Fruit fly (Drosophila melanogaster) whole organism, embryonic: ENCODE data around the gene obe.
A peak's percentile ranks its signal among the peaks of the same experiment; 100 is the strongest.

ENCODE experiments used
- B-H2 ChIP-seq: fragments of 200-800 bp; sonication (Bioruptor generic); optimal IDR thresholded peaks from 2 replicates; lab custom pipeline; 2018; ENCODE audit warnings: missing biosample characterization, mild to moderate bottlenecking, missing genetic modification characterization
- Bdp1 ChIP-seq: fragments of 200-800 bp; sonication (Bioruptor generic); optimal IDR thresholded peaks from 3 replicates; lab custom pipeline; 2016; ENCODE audit warnings: missing biosample characterization, missing genetic modification characterization
- CG10565 ChIP-seq: fragments of 200-800 bp; sonication (Bioruptor generic); optimal IDR thresholded peaks from 3 replicates; lab custom pipeline; 2016; ENCODE audit warnings: missing biosample characterization, mild to moderate bottlenecking, missing genetic modification characterization
- CG11398 ChIP-seq: fragments of 200-800 bp; sonication (Bioruptor generic); optimal IDR thresholded peaks from 2 replicates; lab custom pipeline; 2016; ENCODE audit warnings: missing biosample characterization, missing genetic modification characterization
- CG11504 ChIP-seq: fragments of 200-800 bp; sonication (Bioruptor generic); optimal IDR thresholded peaks from 3 replicates; lab custom pipeline; 2019; ENCODE audit warnings: missing biosample characterization, mild to moderate bottlenecking, missing genetic modification characterization, moderate library complexity
- CG12391 ChIP-seq: fragments of 200-800 bp; sonication (Bioruptor generic); optimal IDR thresholded peaks from 3 replicates; lab custom pipeline; 2018; ENCODE audit warnings: missing biosample characterization, mild to moderate bottlenecking, missing genetic modification characterization, moderate library complexity
- CG14050 ChIP-seq: fragments of 200-800 bp; sonication (Bioruptor generic); IDR thresholded peaks from 3 replicates; pipeline ENCODE4 v1.3.6; 2022; ENCODE audit warnings: missing biosample characterization, missing genetic modification characterization
- CG14965 ChIP-seq: fragments of 200-800 bp; sonication (Bioruptor generic); optimal IDR thresholded peaks from 2 replicates; lab custom pipeline; 2016; ENCODE audit warnings: missing biosample characterization, missing genetic modification characterization, borderline replicate concordance
- CG1603 ChIP-seq: fragments of 200-800 bp; sonication (Bioruptor generic); optimal IDR thresholded peaks from 2 replicates; lab custom pipeline; 2019; ENCODE audit warnings: missing biosample characterization, mild to moderate bottlenecking, missing genetic modification characterization, moderate library complexity
- CG18619 ChIP-seq: fragments of 200-800 bp; sonication (Bioruptor generic); optimal IDR thresholded peaks from 3 replicates; lab custom pipeline; 2017; ENCODE audit warnings: missing biosample characterization, mild to moderate bottlenecking, missing genetic modification characterization
- CG2120 ChIP-seq: fragments of 200-800 bp; sonication (Bioruptor generic); optimal IDR thresholded peaks from 3 replicates; lab custom pipeline; 2016; ENCODE audit warnings: missing biosample characterization, missing genetic modification characterization
- CG31224 ChIP-seq: fragments of 200-800 bp; sonication (Bioruptor generic); IDR thresholded peaks from 2 replicates; pipeline ENCODE4 v1.3.6; 2022; ENCODE audit warnings: missing biosample characterization, missing genetic modification characterization
- CG32772 ChIP-seq: fragments of 200-800 bp; sonication (Bioruptor generic); IDR thresholded peaks from 2 replicates; pipeline ENCODE4 v1.3.6; 2022; ENCODE audit warnings: missing biosample characterization, missing genetic modification characterization
- CG33213 ChIP-seq: fragments of 200-800 bp; sonication (Bioruptor generic); optimal IDR thresholded peaks from 3 replicates; lab custom pipeline; 2016; ENCODE audit warnings: missing biosample characterization, missing genetic modification characterization
- CG34422 ChIP-seq: fragments of 200-800 bp; sonication (Bioruptor generic); IDR thresholded peaks from 3 replicates; pipeline ENCODE4 v1.3.6; 2022; ENCODE audit warnings: missing biosample characterization, missing genetic modification characterization
- CG3995 ChIP-seq: fragments of 200-800 bp; sonication (Bioruptor generic); optimal IDR thresholded peaks from 3 replicates; lab custom pipeline; 2016; ENCODE audit warnings: missing biosample characterization, missing genetic modification characterization
- CG42726 ChIP-seq: fragments of 200-800 bp; sonication (Bioruptor generic); IDR thresholded peaks from 2 replicates; pipeline ENCODE4 v1.3.6; 2022; ENCODE audit warnings: missing biosample characterization, missing genetic modification characterization; ENCODE audit not compliant: partially characterized antibody
- CG4707 ChIP-seq: fragments of 200-800 bp; sonication (Bioruptor generic); optimal IDR thresholded peaks from 2 replicates; lab custom pipeline; 2018; ENCODE audit warnings: missing biosample characterization, mild to moderate bottlenecking, missing genetic modification characterization, moderate library complexity
- CG6813 ChIP-seq: fragments of 200-800 bp; sonication (Bioruptor generic); optimal IDR thresholded peaks from 2 replicates; lab custom pipeline; 2017; ENCODE audit warnings: missing biosample characterization, missing genetic modification characterization, mild to moderate bottlenecking, moderate library complexity, missing genetic modification reagents
- CG7372 ChIP-seq: fragments of 200-800 bp; sonication (Bioruptor generic); IDR thresholded peaks from 2 replicates; pipeline ENCODE4 v1.3.6; 2022; ENCODE audit warnings: missing biosample characterization, missing genetic modification characterization
- CG8765 ChIP-seq: fragments of 200-800 bp; sonication (Bioruptor generic); IDR thresholded peaks from 2 replicates; pipeline ENCODE4 v1.3.6; 2022; ENCODE audit warnings: missing biosample characterization, missing genetic modification characterization
- CkIIα-i1 ChIP-seq: fragments of 200-800 bp; sonication (Bioruptor generic); IDR thresholded peaks from 2 replicates; pipeline ENCODE4 v1.3.6; 2022; ENCODE audit warnings: missing biosample characterization, missing genetic modification characterization
- Doc3 ChIP-seq: fragments of 200-800 bp; sonication (Bioruptor generic); IDR thresholded peaks from 3 replicates; pipeline ENCODE4 v1.3.6; 2022; ENCODE audit warnings: missing biosample characterization, missing genetic modification characterization; ENCODE audit not compliant: partially characterized antibody
- ERR ChIP-seq: fragments of 200-800 bp; sonication (Bioruptor generic); optimal IDR thresholded peaks from 2 replicates; lab custom pipeline; 2016; ENCODE audit warnings: missing biosample characterization, missing genetic modification characterization
- Fer2 ChIP-seq: fragments of 200-800 bp; sonication (Bioruptor generic); optimal IDR thresholded peaks from 2 replicates; lab custom pipeline; 2018; ENCODE audit warnings: missing biosample characterization, mild to moderate bottlenecking, missing genetic modification characterization, moderate library complexity
- Max ChIP-seq: fragments of 200-800 bp; sonication (Bioruptor generic); optimal IDR thresholded peaks from 2 replicates; lab custom pipeline; 2016; ENCODE audit warnings: missing biosample characterization, mild to moderate bottlenecking, missing genetic modification characterization
- Pdp1 ChIP-seq, 2 experiments: fragments of 200-800 bp; sonication (Bioruptor generic); optimal IDR thresholded peaks; 3 replicates each; lab custom pipeline; 2016; ENCODE audit warnings: missing biosample characterization in 2 of 2, missing genetic modification characterization in 2 of 2, mild to moderate bottlenecking in 1 of 2, moderate library complexity in 1 of 2
- Ptx1 ChIP-seq: fragments of 200-800 bp; sonication (Bioruptor generic); IDR thresholded peaks from 2 replicates; pipeline ENCODE4 v1.3.6; 2022; ENCODE audit warnings: missing biosample characterization, missing genetic modification characterization
- Stat92E ChIP-seq, 3 experiments: fragments of >200 bp in 2 of 3; fragments of 200-800 bp in 1 of 3; sonication (Bioruptor generic) in 1 of 3; optimal IDR thresholded peaks; 2 replicates each; lab custom pipeline; 2017 to 2019; ENCODE audit warnings: missing biosample characterization in 3 of 3, missing genetic modification characterization in 3 of 3, mild to moderate bottlenecking in 1 of 3, moderate library complexity in 1 of 3
- Tbp ChIP-seq: fragments of >200 bp; optimal IDR thresholded peaks from 2 replicates; lab custom pipeline; 2018; ENCODE audit warnings: missing biosample characterization, missing genetic modification characterization
- ato ChIP-seq: fragments of 200-800 bp; sonication (Bioruptor generic); IDR thresholded peaks from 2 replicates; pipeline ENCODE4 v1.3.6; 2022; ENCODE audit warnings: missing biosample characterization, missing genetic modification characterization; ENCODE audit not compliant: partially characterized antibody
- bcd ChIP-seq: fragments of 200-800 bp; sonication (Bioruptor generic); optimal IDR thresholded peaks from 2 replicates; lab custom pipeline; 2017; ENCODE audit warnings: missing biosample characterization, mild to moderate bottlenecking, missing genetic modification characterization
- bsh ChIP-seq, 2 experiments: fragments of 200-800 bp; sonication (Bioruptor generic); optimal IDR thresholded peaks; 2 replicates each; lab custom pipeline; 2017 to 2018; ENCODE audit warnings: mild to moderate bottlenecking in 2 of 2, missing biosample characterization in 2 of 2, missing genetic modification characterization in 2 of 2, moderate library complexity in 1 of 2
- caup ChIP-seq: fragments of 200-800 bp; sonication (Bioruptor generic); optimal IDR thresholded peaks from 3 replicates; lab custom pipeline; 2017; ENCODE audit warnings: missing biosample characterization, mild to moderate bottlenecking, missing genetic modification characterization, moderate library complexity; ENCODE audit not compliant: severe bottlenecking
- emc ChIP-seq: fragments of 200-800 bp; sonication (Bioruptor generic); optimal IDR thresholded peaks from 2 replicates; lab custom pipeline; 2016; ENCODE audit warnings: missing biosample characterization, missing genetic modification characterization
- ems ChIP-seq: fragments of 200-800 bp; sonication (Bioruptor generic); optimal IDR thresholded peaks from 3 replicates; lab custom pipeline; 2016; ENCODE audit warnings: missing biosample characterization, missing genetic modification characterization
- fru ChIP-seq: fragments of >200 bp; optimal IDR thresholded peaks from 2 replicates; lab custom pipeline; 2017
- fu2 ChIP-seq: fragments of 200-800 bp; sonication (Bioruptor generic); optimal IDR thresholded peaks from 2 replicates; lab custom pipeline; 2016; ENCODE audit warnings: missing biosample characterization, missing genetic modification characterization
- grn ChIP-seq: fragments of 200-800 bp; sonication (Bioruptor generic); optimal IDR thresholded peaks from 3 replicates; lab custom pipeline; 2017; ENCODE audit warnings: missing biosample characterization, missing genetic modification characterization
- her ChIP-seq: fragments of 200-800 bp; sonication (Bioruptor generic); optimal IDR thresholded peaks from 2 replicates; lab custom pipeline; 2016; ENCODE audit warnings: missing biosample characterization, missing genetic modification characterization
- hkb ChIP-seq, 2 experiments: fragments of 200-800 bp in 1 of 2; fragments of >200 bp in 1 of 2; sonication (Bioruptor generic) in 1 of 2; IDR thresholded peaks in 1 of 2; optimal IDR thresholded peaks in 1 of 2; 2 replicates each; pipeline versions ENCODE4 v1.3.6 to Lab custom; 2017 to 2022; ENCODE audit warnings: missing biosample characterization in 1 of 2, missing genetic modification characterization in 1 of 2
- lmd ChIP-seq: fragments of 200-800 bp; sonication (Bioruptor generic); IDR thresholded peaks from 2 replicates; pipeline ENCODE4 v1.3.6; 2022; ENCODE audit warnings: missing biosample characterization, missing genetic modification characterization
- mld ChIP-seq: fragments of 200-800 bp; sonication (Bioruptor generic); IDR thresholded peaks from 3 replicates; pipeline ENCODE4 v1.3.6; 2022; ENCODE audit warnings: missing biosample characterization, missing genetic modification characterization; ENCODE audit not compliant: partially characterized antibody
- pzg ChIP-seq: fragments of 200-800 bp; sonication (Bioruptor generic); optimal IDR thresholded peaks from 3 replicates; lab custom pipeline; 2018; ENCODE audit warnings: missing biosample characterization, mild to moderate bottlenecking, missing genetic modification characterization, moderate library complexity
- seq ChIP-seq: fragments of 200-800 bp; sonication (Bioruptor generic); IDR thresholded peaks from 2 replicates; pipeline ENCODE4 v1.3.6; 2022; ENCODE audit warnings: missing biosample characterization, missing genetic modification characterization
- sim ChIP-seq: fragments of 200-800 bp; sonication (Bioruptor generic); IDR thresholded peaks from 2 replicates; pipeline ENCODE4 v1.3.6; 2022; ENCODE audit warnings: missing biosample characterization, missing genetic modification characterization
- slbo ChIP-seq: fragments of 200-800 bp; sonication (Bioruptor generic); IDR thresholded peaks from 2 replicates; pipeline ENCODE4 v1.3.6; 2022; ENCODE audit warnings: missing biosample characterization, missing genetic modification characterization
- slp2 ChIP-seq: fragments of 200-800 bp; sonication (Bioruptor generic); optimal IDR thresholded peaks from 2 replicates; lab custom pipeline; 2016; ENCODE audit warnings: missing biosample characterization, missing genetic modification characterization
- sob ChIP-seq: fragments of 200-800 bp; sonication (Bioruptor generic); IDR thresholded peaks from 2 replicates; pipeline ENCODE4 v1.3.6; 2022; ENCODE audit warnings: missing biosample characterization, missing genetic modification characterization
- tna ChIP-seq: fragments of 200-800 bp; sonication (Bioruptor generic); IDR thresholded peaks from 2 replicates; pipeline ENCODE4 v1.3.6; 2022; ENCODE audit warnings: missing biosample characterization, missing genetic modification characterization; ENCODE audit not compliant: partially characterized antibody

The obe gene

dm6 chr3R:15472753-15473212 is 13.1 kb upstream of the obe start (continued):
- TF ChIP-seq CG42726 (GFP tag; lab: Robert Waterston, UW) (no peak), mld (GFP tag; lab: Robert Waterston, UW) (no peak), Max (peak; percentile 26), CG3995 (GFP tag; lab: Kevin White, UChicago) (peak; percentile 16), CG11398 (GFP tag; lab: Kevin White, UChicago) (no peak), CG4707 (GFP tag; lab: Kevin White, UChicago) (no peak), CG6813 (GFP tag; lab: Kevin White, UChicago) (peak; percentile 29), pzg (GFP tag; lab: Kevin White, UChicago) (no peak), CG12391 (tag; lab: Kevin White, UChicago) (peak; percentile 32), caup (peak; percentile 43), sim (GFP tag; lab: Robert Waterston, UW) (no peak), slbo (GFP tag; lab: Robert Waterston, UW) (peak; percentile 66), Ptx1 (peak; percentile 50; the same call in 1 of the 2 replicates), fu2 (peak; percentile 60), CG18619 (GFP tag; lab: Kevin White, UChicago) (peak; percentile 37), CG14965 (GFP tag; lab: Kevin White, UChicago) (no peak), hkb (optimal IDR thresholded peaks at IDR 0.05; lab: Kevin White, UChicago) (no peak), hkb (GFP tag; IDR thresholded peaks at IDR 0.05; lab: Robert Waterston, UW) (peak; percentile 34; the same call in 1 of the 2 replicates), CG11504 (tag; lab: Kevin White, UChicago) (peak; percentile 69), Doc3 (GFP tag; lab: Robert Waterston, UW) (no peak), bcd (peak; percentile 37), slp2 (GFP tag; lab: Kevin White, UChicago) (no peak), Bdp1 (GFP tag; lab: Kevin White, UChicago) (no peak), Pdp1 (GFP tag; optimal IDR thresholded peaks at IDR 0.05; lab: Kevin White, UChicago) (peak in 1 of 2 experiments; percentile 46), CG14050 (no peak), bsh (GFP tag; optimal IDR thresholded peaks at IDR 0.05; lab: Kevin White, UChicago) (no peak), her (no peak), CG2120 (GFP tag; lab: Kevin White, UChicago) (peak; percentile 81), lmd (peak; percentile 73; the same call in 1 of the 2 replicates), emc (GFP tag; lab: Kevin White, UChicago) (peak; percentile 8), Tbp (GFP tag; lab: Kevin White, UChicago) (no peak), ERR (no peak), CG8765 (GFP tag; lab: Robert Waterston, UW) (no peak), CkIIα-i1 (GFP tag; lab: Robert Waterston, UW) (no peak), CG34422 (GFP tag; lab: Robert Waterston, UW) (no peak), CG1603 (tag; lab: Kevin White, UChicago) (no peak), sob (GFP tag; lab: Robert Waterston, UW) (peak; percentile 47; the same call in 1 of the 2 replicates), Stat92E (GFP tag; optimal IDR thresholded peaks at IDR 0.05; lab: Kevin White, UChicago) (no peak), ato (no peak), CG10565 (no peak), tna (GFP tag; lab: Robert Waterston, UW) (no peak), grn (no peak), CG33213 (GFP tag; lab: Kevin White, UChicago) (no peak), fru (lab: Kevin White, UChicago) (no peak), CG7372 (GFP tag; lab: Robert Waterston, UW) (no peak), CG31224 (peak; percentile 9; the same call in 1 of the 2 replicates), ems (GFP tag; lab: Kevin White, UChicago) (peak; percentile 43), seq (GFP tag; lab: Robert Waterston, UW) (peak; percentile 44), Fer2 (tag; lab: Kevin White, UChicago) (no peak), B-H2 (GFP tag; lab: Kevin White, UChicago) (no peak), CG32772 (peak; percentile 61)
